Fruit fly (Drosophila melanogaster) whole organism, wandering third instar larva: ENCODE measurements around the gene Mbs.

Experiments
- CrebA ChIP-seq: fragments of 200-800 bp; sonication (Bioruptor generic); optimal IDR thresholded peaks from 2 replicates; lab custom pipeline; 2016; ENCODE audit warnings: missing biosample characterization, mild to moderate bottlenecking, missing genetic modification characterization, borderline replicate concordance
- dmrt93B ChIP-seq: fragments of 200-800 bp; sonication (Bioruptor generic); optimal IDR thresholded peaks from 2 replicates; lab custom pipeline; 2018; ENCODE audit warnings: missing biosample characterization, mild to moderate bottlenecking, missing genetic modification characterization
- jim ChIP-seq: fragments of 175-275, 200-325 bp; sonication (Bioruptor generic); optimal IDR thresholded peaks from 2 replicates; lab custom pipeline; 2016; ENCODE audit warnings: missing biosample characterization, mild to moderate bottlenecking, missing genetic modification characterization

dm6 chr3L:16056101-16056891, 4.5 kb downstream of the Mbs start:
- TF ChIP-seq jim (GFP tag; lab: Kevin White, UChicago) (no peak), dmrt93B (GFP tag; lab: Kevin White, UChicago) (no peak), CrebA (no peak)
